Worm (Caenorhabditis elegans) whole organism, late embryonic: ENCODE results near the gene W09H1.1.

Source experiments
- K02D7.2 ChIP-seq: sonication (generic microtip); optimal IDR thresholded peaks from 2 replicates; lab custom pipeline; 2017; ENCODE audit warnings: mild to moderate bottlenecking, missing genetic modification characterization, missing compliant biosample characterization
- K09A11.1 ChIP-seq: sonication (generic microtip); optimal IDR thresholded peaks from 2 replicates; lab custom pipeline; 2017; ENCODE audit warnings: antibody characterized with exemption, mild to moderate bottlenecking, missing genetic modification characterization, missing compliant biosample characterization; ENCODE audit not compliant: insufficient read depth
- T23F11.4 ChIP-seq: fragments of 200-800 bp; sonication (Bioruptor generic); optimal IDR thresholded peaks from 2 replicates; lab custom pipeline; 2018; ENCODE audit warnings: mild to moderate bottlenecking, missing genetic modification characterization, missing compliant biosample characterization
- ahr-1 ChIP-seq: sonication (generic microtip); optimal IDR thresholded peaks from 2 replicates; lab custom pipeline; 2016; ENCODE audit warnings: missing genetic modification characterization, missing compliant biosample characterization
- ama-1 ChIP-seq: fragments of 150-350 bp; optimal IDR thresholded peaks from 2 replicates; lab custom pipeline; 2014
- ceh-14 ChIP-seq: sonication (generic microtip); optimal IDR thresholded peaks from 2 replicates; lab custom pipeline; 2016; ENCODE audit warnings: missing genotype, missing genetic modification characterization, missing compliant biosample characterization
- ceh-18 ChIP-seq: sonication (generic microtip); optimal IDR thresholded peaks from 2 replicates; lab custom pipeline; 2016; ENCODE audit warnings: missing genetic modification characterization, missing compliant biosample characterization
- ceh-19 ChIP-seq: fragments of 200-800 bp; sonication (Bioruptor generic); optimal IDR thresholded peaks from 2 replicates; lab custom pipeline; 2018; ENCODE audit warnings: mild to moderate bottlenecking, missing genetic modification characterization, missing compliant biosample characterization
- ceh-2 ChIP-seq: sonication (generic microtip); optimal IDR thresholded peaks from 2 replicates; lab custom pipeline; 2016; ENCODE audit warnings: missing genotype, missing genetic modification characterization, missing compliant biosample characterization
- ceh-30 ChIP-seq: fragments of 150-350 bp; optimal IDR thresholded peaks from 2 replicates; lab custom pipeline; 2014; ENCODE audit warnings: missing biosample characterization, missing genetic modification characterization
- ceh-31 ChIP-seq: sonication (generic microtip); optimal IDR thresholded peaks from 2 replicates; lab custom pipeline; 2016; ENCODE audit warnings: missing genetic modification characterization, missing compliant biosample characterization
- ceh-34 ChIP-seq: sonication (generic microtip); optimal IDR thresholded peaks from 2 replicates; lab custom pipeline; 2016; ENCODE audit warnings: mild to moderate bottlenecking, missing genetic modification characterization, missing compliant biosample characterization
- ceh-6 ChIP-seq: fragments of 200-800 bp; sonication (Bioruptor generic); optimal IDR thresholded peaks from 2 replicates; lab custom pipeline; 2018; ENCODE audit warnings: mild to moderate bottlenecking, missing genetic modification characterization, missing compliant biosample characterization
- dmd-4 ChIP-seq: sonication (generic microtip); optimal IDR thresholded peaks from 2 replicates; lab custom pipeline; 2016; ENCODE audit warnings: borderline replicate concordance, missing genetic modification characterization, missing compliant biosample characterization
- dve-1 ChIP-seq: sonication (generic microtip); optimal IDR thresholded peaks from 2 replicates; lab custom pipeline; 2017; ENCODE audit warnings: antibody characterized with exemption, mild to moderate bottlenecking, missing genetic modification characterization, missing compliant biosample characterization
- elt-2 ChIP-seq: sonication (generic microtip); optimal IDR thresholded peaks from 2 replicates; lab custom pipeline; 2016; ENCODE audit warnings: missing genetic modification reagents, missing genetic modification characterization, missing compliant biosample characterization
- ets-4 ChIP-seq: sonication (generic microtip); optimal IDR thresholded peaks from 2 replicates; lab custom pipeline; 2016; ENCODE audit warnings: missing genetic modification characterization, missing compliant biosample characterization
- fkh-10 ChIP-seq: fragments of 150-350 bp; optimal IDR thresholded peaks from 2 replicates; lab custom pipeline; 2014; ENCODE audit warnings: missing biosample characterization, missing genetic modification reagents, missing genetic modification characterization
- gmeb-2 ChIP-seq: sonication (generic microtip); optimal IDR thresholded peaks from 2 replicates; lab custom pipeline; 2016; ENCODE audit warnings: missing genetic modification characterization, inconsistent platforms, missing compliant biosample characterization
- hlh-30 ChIP-seq: sonication (generic microtip); optimal IDR thresholded peaks from 2 replicates; lab custom pipeline; 2017; ENCODE audit warnings: antibody characterized with exemption, missing genetic modification characterization, missing compliant biosample characterization; ENCODE audit not compliant: insufficient read depth
- lim-6 ChIP-seq: sonication (generic microtip); optimal IDR thresholded peaks from 2 replicates; lab custom pipeline; 2016; ENCODE audit warnings: missing genetic modification characterization, missing compliant biosample characterization
- lin-11 ChIP-seq: fragments of 200-800 bp; sonication (Bioruptor generic); optimal IDR thresholded peaks from 2 replicates; lab custom pipeline; 2018; ENCODE audit warnings: mild to moderate bottlenecking, missing genetic modification characterization, missing compliant biosample characterization
- nfya-1 ChIP-seq: sonication (generic microtip); optimal IDR thresholded peaks from 2 replicates; lab custom pipeline; 2017; ENCODE audit warnings: missing genetic modification characterization, mild to moderate bottlenecking, missing compliant biosample characterization, antibody characterized with exemption, moderate library complexity
- nhr-232 ChIP-seq: sonication (generic microtip); optimal IDR thresholded peaks from 2 replicates; lab custom pipeline; 2016; ENCODE audit warnings: missing genetic modification characterization, missing compliant biosample characterization
- odd-2 ChIP-seq: sonication (generic microtip); optimal IDR thresholded peaks from 2 replicates; lab custom pipeline; 2017; ENCODE audit warnings: antibody characterized with exemption, mild to moderate bottlenecking, missing genetic modification characterization, missing compliant biosample characterization
- pag-3 ChIP-seq: sonication (generic microtip); optimal IDR thresholded peaks from 2 replicates; lab custom pipeline; 2016; ENCODE audit warnings: missing compliant biosample characterization, missing genetic modification characterization, borderline replicate concordance
- pat-9 ChIP-seq: fragments of 200-800 bp; sonication (Bioruptor generic); optimal IDR thresholded peaks from 2 replicates; lab custom pipeline; 2018; ENCODE audit warnings: mild to moderate bottlenecking, missing genetic modification characterization, moderate library complexity, missing compliant biosample characterization
- pqm-1 ChIP-seq: sonication (generic microtip); optimal IDR thresholded peaks from 2 replicates; lab custom pipeline; 2016; ENCODE audit warnings: missing genetic modification characterization, missing compliant biosample characterization
- rnt-1 ChIP-seq: sonication (generic microtip); optimal IDR thresholded peaks from 2 replicates; lab custom pipeline; 2016; ENCODE audit warnings: missing genetic modification characterization, missing compliant biosample characterization
- sox-2 ChIP-seq: fragments of 200-800 bp; sonication (Bioruptor generic); IDR thresholded peaks from 2 replicates; pipeline ENCODE4 v1.3.6; 2022; ENCODE audit warnings: missing genetic modification reagents, missing genetic modification characterization, missing compliant biosample characterization
- sox-4 ChIP-seq: sonication (generic microtip); optimal IDR thresholded peaks from 2 replicates; lab custom pipeline; 2017; ENCODE audit warnings: mild to moderate bottlenecking, missing genetic modification characterization, inconsistent platforms, missing compliant biosample characterization
- tbx-2 ChIP-seq: sonication (generic microtip); optimal IDR thresholded peaks from 2 replicates; lab custom pipeline; 2016; ENCODE audit warnings: missing genetic modification characterization, missing compliant biosample characterization
- tbx-7 ChIP-seq: sonication (generic microtip); optimal IDR thresholded peaks from 2 replicates; lab custom pipeline; 2016; ENCODE audit warnings: missing genotype, missing genetic modification characterization, missing compliant biosample characterization
- ttx-3 ChIP-seq: sonication (generic microtip); optimal IDR thresholded peaks from 2 replicates; lab custom pipeline; 2016; ENCODE audit warnings: missing genetic modification reagents, missing genetic modification characterization, missing compliant biosample characterization
- unc-42 ChIP-seq: sonication (generic microtip); optimal IDR thresholded peaks from 2 replicates; lab custom pipeline; 2016; ENCODE audit warnings: missing genotype, missing genetic modification characterization, missing compliant biosample characterization
- unc-55 ChIP-seq: sonication (generic microtip); optimal IDR thresholded peaks from 2 replicates; lab custom pipeline; 2017; ENCODE audit warnings: missing biosample characterization, missing genetic modification reagents, missing genetic modification characterization

Gene W09H1.1

DNA sequence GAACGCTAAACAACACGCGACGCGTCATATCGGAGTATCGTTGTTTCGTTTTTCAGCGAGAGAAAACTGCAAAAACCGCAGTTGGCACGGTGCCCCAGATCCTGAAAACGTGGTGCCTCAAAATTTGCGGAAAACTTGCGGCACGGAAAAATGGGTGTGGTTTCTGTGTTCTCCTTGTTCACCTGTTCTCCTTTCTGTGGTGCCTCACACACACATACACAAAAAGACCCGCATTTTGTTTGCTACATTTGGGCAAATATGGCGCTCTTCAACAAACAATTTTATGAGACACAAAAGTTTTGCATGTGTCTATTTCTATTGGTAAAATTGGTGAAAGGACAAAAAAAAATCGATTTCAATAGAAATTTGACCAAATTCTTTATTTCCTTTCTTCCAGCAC lies 17.5 kb upstream of the W09H1.1 start:
- no peak for TF ChIP-seq ceh-6
- no peak for TF ChIP-seq odd-2 (tag; lab: Kevin White, UChicago)
- peak; percentile 40 for TF ChIP-seq tbx-2 (tag; lab: Kevin White, UChicago)
- TF ChIP-seq K02D7.2 (tag; lab: Kevin White, UChicago) = no peak
- no peak for TF ChIP-seq ets-4 (tag; lab: Kevin White, UChicago)
- TF ChIP-seq ceh-31 (tag; lab: Kevin White, UChicago) = peak; percentile 35
- no peak for TF ChIP-seq ceh-14
- TF ChIP-seq ceh-34 (tag; lab: Kevin White, UChicago) = no peak
- TF ChIP-seq T23F11.4 (GFP tag; lab: Kevin White, UChicago) = no peak
- TF ChIP-seq ceh-30 (tag; lab: Kevin White, UChicago) = no peak

DNA sequence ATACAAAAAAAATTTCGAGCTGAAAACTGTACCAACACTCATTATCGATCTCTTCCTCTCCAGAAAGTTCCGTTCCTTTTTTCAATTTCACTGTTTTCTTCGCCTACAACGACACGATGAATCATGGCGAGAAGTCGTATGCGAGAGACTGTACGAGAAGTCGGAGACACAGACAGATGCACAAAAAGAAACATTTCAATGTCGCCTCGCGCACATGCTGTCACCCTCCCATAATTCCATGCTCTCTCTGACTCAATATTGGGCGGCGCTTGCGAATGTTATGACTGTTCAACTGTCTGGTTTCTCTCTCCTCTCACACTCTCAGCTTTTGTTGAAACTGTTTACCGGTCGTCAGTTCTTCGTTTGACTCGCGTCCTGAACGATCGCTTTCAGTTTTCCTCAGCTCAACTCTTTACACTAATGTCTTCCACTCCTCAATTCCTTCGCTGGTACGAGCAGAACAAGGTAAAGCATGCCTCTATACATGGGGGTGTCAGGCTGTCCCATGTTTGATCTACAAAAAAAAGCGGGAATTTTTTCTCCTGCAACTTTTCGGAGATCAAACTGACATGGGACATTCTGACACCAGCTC lies 15.4 kb upstream of the W09H1.1 start:
- no peak for TF ChIP-seq ets-4 (tag; lab: Kevin White, UChicago)
- no peak for TF ChIP-seq lim-6
- TF ChIP-seq ceh-30 (tag; lab: Kevin White, UChicago) = no peak
- no peak for TF ChIP-seq nhr-232 (tag; lab: Kevin White, UChicago)
- TF ChIP-seq pqm-1 (tag; lab: Kevin White, UChicago) = no peak
- TF ChIP-seq pat-9 = no peak
- TF ChIP-seq hlh-30 (tag; lab: Kevin White, UChicago) = no peak
- TF ChIP-seq ceh-2 (tag; lab: Kevin White, UChicago) = no peak
- TF ChIP-seq ahr-1 (tag; lab: Kevin White, UChicago) = no peak
- no peak for TF ChIP-seq sox-2 (GFP tag; lab: Robert Waterston, UW)
- TF ChIP-seq ttx-3 (tag; lab: Kevin White, UChicago) = no peak
- TF ChIP-seq ceh-19 = no peak
- no peak for TF ChIP-seq pag-3 (tag; lab: Kevin White, UChicago)
- TF ChIP-seq ama-1 (lab: Kevin White, UChicago) = no peak
- TF ChIP-seq ceh-31 (tag; lab: Kevin White, UChicago) = no peak

DNA sequence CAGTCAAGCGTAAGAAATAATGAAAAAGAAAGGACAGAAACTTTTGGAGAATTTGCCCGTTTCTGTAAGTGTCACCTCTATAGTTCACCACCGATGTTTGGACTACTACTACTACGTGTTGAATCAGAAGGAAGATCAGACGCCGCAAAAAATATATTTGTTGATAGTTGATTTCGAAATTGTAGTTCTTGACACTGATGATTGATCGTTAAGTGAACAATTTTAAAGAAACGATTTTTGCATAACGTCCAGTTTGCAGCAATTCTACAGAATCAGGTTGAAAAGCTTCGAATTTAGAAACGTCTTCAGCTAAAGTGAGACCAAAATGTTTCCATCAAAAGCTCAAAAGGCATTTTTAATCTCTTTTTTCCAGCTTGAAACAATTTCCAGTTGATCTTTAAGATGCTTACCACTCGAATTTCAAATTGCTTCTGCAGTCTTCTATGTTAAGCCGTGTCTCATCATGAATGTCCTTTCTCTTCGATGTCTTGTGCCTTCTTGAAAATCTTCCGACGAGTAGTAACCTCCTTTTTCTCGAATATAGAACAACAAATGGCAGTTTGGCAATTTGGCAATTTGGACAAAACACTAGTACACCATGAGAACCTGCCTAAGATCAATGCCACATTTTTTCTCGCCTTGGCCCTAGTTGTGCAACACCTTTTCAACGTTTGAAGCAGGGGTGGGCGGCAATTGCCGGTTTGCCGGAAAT lies 14.5 kb upstream of the W09H1.1 start:
- TF ChIP-seq pqm-1 (tag; lab: Kevin White, UChicago) (no peak), unc-42 (tag; lab: Kevin White, UChicago) (no peak), ceh-18 (no peak), elt-2 (tag; lab: Kevin White, UChicago) (no peak), K02D7.2 (tag; lab: Kevin White, UChicago) (no peak), tbx-2 (tag; lab: Kevin White, UChicago) (no peak)

DNA sequence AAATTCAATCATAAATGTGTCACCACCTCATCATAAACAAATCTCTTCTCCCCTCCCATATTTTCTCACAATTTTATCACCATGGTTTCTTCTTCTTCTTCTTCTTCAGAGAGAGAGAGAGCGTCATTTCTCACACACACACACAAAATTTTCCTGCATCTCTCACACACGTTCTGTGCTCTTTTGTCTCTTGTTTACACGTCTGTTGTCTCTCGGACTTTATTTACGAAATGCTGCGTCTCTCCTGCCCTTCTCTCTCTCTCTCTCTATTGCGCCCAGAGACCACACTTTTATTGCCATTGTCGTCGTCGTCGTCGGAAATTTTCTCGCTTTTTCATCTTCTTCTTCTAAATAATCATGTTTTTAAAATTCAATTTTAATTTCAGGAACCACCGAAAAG lies 13.8 kb upstream of the W09H1.1 start, which contains the start of gene lec-1:
lec-1 (plus strand) TSS at position 387 of the 400 bp plus-strand sequence.
- TF ChIP-seq gmeb-2 (tag; lab: Kevin White, UChicago) (no peak), fkh-10 (GFP tag; lab: Kevin White, UChicago) (no peak), tbx-2 (tag; lab: Kevin White, UChicago) (peak; percentile 68), rnt-1 (tag; lab: Kevin White, UChicago) (peak; percentile 29), tbx-7 (tag; lab: Kevin White, UChicago) (no peak), unc-55 (GFP tag; lab: Kevin White, UChicago) (peak; percentile 49), ceh-14 (peak; percentile 31), ceh-34 (tag; lab: Kevin White, UChicago) (peak; percentile 18), ceh-31 (tag; lab: Kevin White, UChicago) (peak; percentile 52), ceh-18 (peak; percentile 42), dve-1 (tag; lab: Kevin White, UChicago) (peak; percentile 62), K09A11.1 (tag; lab: Kevin White, UChicago) (no peak), nfya-1 (tag; lab: Kevin White, UChicago) (peak; percentile 69), unc-42 (tag; lab: Kevin White, UChicago) (peak; percentile 61), dmd-4 (peak; percentile 36), sox-4 (tag; lab: Kevin White, UChicago) (no peak), ceh-30 (tag; lab: Kevin White, UChicago) (no peak), lin-11 (no peak)
